Worm (Caenorhabditis elegans) whole organism, L3 larva: Measurements from ENCODE around the gene cpn-2.

ENCODE experiments used
- R02D3.7 ChIP-seq: fragments of 150-350 bp; optimal IDR thresholded peaks from 2 replicates; lab custom pipeline; 2014; ENCODE audit warnings: missing biosample characterization, missing genetic modification characterization
- aly-2 ChIP-seq: fragments of 150-350 bp; optimal IDR thresholded peaks from 2 replicates; lab custom pipeline; 2014; ENCODE audit warnings: missing biosample characterization, missing genetic modification characterization
- ama-1 ChIP-seq: fragments of 150-350 bp; optimal IDR thresholded peaks from 2 replicates; lab custom pipeline; 2018
- ceh-16 ChIP-seq: sonication (generic microtip); optimal IDR thresholded peaks from 2 replicates; lab custom pipeline; 2017; ENCODE audit warnings: missing biosample characterization, missing genetic modification characterization
- ceh-28 ChIP-seq: fragments of 150-350 bp; optimal IDR thresholded peaks from 2 replicates; lab custom pipeline; 2014; ENCODE audit warnings: missing biosample characterization, missing genetic modification reagents, missing genetic modification characterization
- ceh-82 ChIP-seq: fragments of 150-350 bp; optimal IDR thresholded peaks from 2 replicates; lab custom pipeline; 2014; ENCODE audit warnings: missing biosample characterization, missing genetic modification characterization
- egl-27 ChIP-seq: sonication (generic microtip); optimal IDR thresholded peaks from 4 replicates; lab custom pipeline; 2017; ENCODE audit warnings: missing biosample characterization, missing genetic modification reagents, missing genetic modification characterization
- egl-5 ChIP-seq: fragments of 150-350 bp; optimal IDR thresholded peaks from 2 replicates; lab custom pipeline; 2017; ENCODE audit warnings: missing biosample characterization, missing genetic modification reagents, missing genetic modification characterization, inconsistent platforms
- elt-2 ChIP-seq: sonication (generic microtip); optimal IDR thresholded peaks from 2 replicates; lab custom pipeline; 2016; ENCODE audit warnings: missing genetic modification reagents, mild to moderate bottlenecking, missing genetic modification characterization, missing compliant biosample characterization
- elt-3 ChIP-seq, 3 experiments: fragments of 150-350 bp in 1 of 3; sonication (generic microtip) in 2 of 3; optimal IDR thresholded peaks; 2 replicates in 2 of 3; 4 replicates in 1 of 3; lab custom pipeline; 2014 to 2017; ENCODE audit warnings: missing biosample characterization in 3 of 3, missing genetic modification characterization in 3 of 3
- fkh-10 ChIP-seq: sonication (generic microtip); optimal IDR thresholded peaks from 2 replicates; lab custom pipeline; 2017; ENCODE audit warnings: missing biosample characterization, missing genetic modification reagents, missing genetic modification characterization
- fkh-2 ChIP-seq: fragments of 150-350 bp; optimal IDR thresholded peaks from 2 replicates; lab custom pipeline; 2014; ENCODE audit warnings: missing biosample characterization, missing genetic modification reagents, missing genetic modification characterization
- fos-1 ChIP-seq: fragments of 150-350 bp; optimal IDR thresholded peaks from 2 replicates; lab custom pipeline; 2014; ENCODE audit warnings: missing biosample characterization, missing genetic modification characterization
- hmg-11 ChIP-seq: sonication (generic microtip); optimal IDR thresholded peaks from 2 replicates; lab custom pipeline; 2016; ENCODE audit warnings: missing genetic modification characterization, missing compliant biosample characterization
- jun-1 ChIP-seq: fragments of 150-350 bp; optimal IDR thresholded peaks from 2 replicates; lab custom pipeline; 2014; ENCODE audit warnings: missing biosample characterization, missing genetic modification reagents, missing genetic modification characterization
- lin-15B ChIP-seq: fragments of 150-350 bp; optimal IDR thresholded peaks from 2 replicates; lab custom pipeline; 2014; ENCODE audit warnings: missing biosample characterization, missing genetic modification characterization
- lsy-12 ChIP-seq: sonication (generic microtip); optimal IDR thresholded peaks from 2 replicates; lab custom pipeline; 2016; ENCODE audit warnings: mild to moderate bottlenecking, missing genetic modification characterization, missing compliant biosample characterization
- mdl-1 ChIP-seq: fragments of 150-350 bp; optimal IDR thresholded peaks from 2 replicates; lab custom pipeline; 2014; ENCODE audit warnings: missing biosample characterization, missing genetic modification characterization
- mml-1 ChIP-seq: fragments of 150-350 bp; sonication (generic microtip); optimal IDR thresholded peaks from 3 replicates; lab custom pipeline; 2014; ENCODE audit warnings: missing biosample characterization, missing genetic modification characterization
- nhr-12 ChIP-seq: fragments of 150-350 bp; optimal IDR thresholded peaks from 2 replicates; lab custom pipeline; 2014; ENCODE audit warnings: missing biosample characterization, missing genetic modification characterization
- nhr-237 ChIP-seq: fragments of 150-350 bp; optimal IDR thresholded peaks from 2 replicates; lab custom pipeline; 2014; ENCODE audit warnings: missing biosample characterization, missing genetic modification characterization
- nhr-25 ChIP-seq: sonication (generic microtip); optimal IDR thresholded peaks from 2 replicates; lab custom pipeline; 2017; ENCODE audit warnings: missing biosample characterization, missing genetic modification characterization
- nhr-28 ChIP-seq: fragments of 150-350 bp; optimal IDR thresholded peaks from 2 replicates; lab custom pipeline; 2014; ENCODE audit warnings: missing biosample characterization, missing genetic modification characterization
- nhr-43 ChIP-seq: sonication (generic microtip); optimal IDR thresholded peaks from 2 replicates; lab custom pipeline; 2016; ENCODE audit warnings: mild to moderate bottlenecking, missing genetic modification characterization, missing compliant biosample characterization; ENCODE audit not compliant: poor library complexity, severe bottlenecking
- nhr-67 ChIP-seq: fragments of 150-350 bp; optimal IDR thresholded peaks from 2 replicates; lab custom pipeline; 2014; ENCODE audit warnings: missing biosample characterization, missing genetic modification characterization
- nhr-77 ChIP-seq: fragments of 150-350 bp; optimal IDR thresholded peaks from 2 replicates; lab custom pipeline; 2014; ENCODE audit warnings: missing biosample characterization, missing genetic modification characterization
- pqm-1 ChIP-seq: fragments of 150-350 bp; optimal IDR thresholded peaks from 2 replicates; lab custom pipeline; 2017; ENCODE audit warnings: missing biosample characterization, missing genetic modification characterization, inconsistent platforms
- skn-1 ChIP-seq: fragments of 150-350 bp; optimal IDR thresholded peaks from 2 replicates; lab custom pipeline; 2014; ENCODE audit warnings: missing biosample characterization, missing genetic modification characterization
- tbx-2 ChIP-seq: sonication (generic microtip); optimal IDR thresholded peaks from 2 replicates; lab custom pipeline; 2016; ENCODE audit warnings: mild to moderate bottlenecking, missing genetic modification characterization, missing compliant biosample characterization
- unc-62 ChIP-seq: fragments of 150-350 bp; sonication (generic microtip); optimal IDR thresholded peaks from 4 replicates; lab custom pipeline; 2014; ENCODE audit warnings: missing biosample characterization, missing genetic modification reagents, missing genetic modification characterization
- ztf-11 ChIP-seq: fragments of 150-350 bp; optimal IDR thresholded peaks from 2 replicates; lab custom pipeline; 2014; ENCODE audit warnings: missing biosample characterization, missing genetic modification characterization
- ztf-4 ChIP-seq: fragments of 150-350 bp; optimal IDR thresholded peaks from 2 replicates; lab custom pipeline; 2014; ENCODE audit warnings: missing biosample characterization, missing genetic modification characterization

The cpn-2 gene

ce11 chrII:337233-337832 lies at the start of gene cpn-2:
TSS of gene cpn-2 (plus strand) at chrII:337782.
- no peak for TF ChIP-seq jun-1
- TF ChIP-seq fkh-2 (tag; lab: Kevin White, UChicago), result no peak
- no peak for TF ChIP-seq mdl-1
- TF ChIP-seq lsy-12 (tag; lab: Kevin White, UChicago), result no peak
- no peak for TF ChIP-seq nhr-25 (tag; lab: Kevin White, UChicago)
- TF ChIP-seq ama-1 (lab: Kevin White, UChicago), result no peak
- TF ChIP-seq nhr-43, result no peak
- no peak for TF ChIP-seq nhr-12 (tag; lab: Kevin White, UChicago)
- no peak for TF ChIP-seq R02D3.7
- TF ChIP-seq hmg-11 (tag; lab: Kevin White, UChicago), result no peak
- no peak for TF ChIP-seq nhr-77 (tag; lab: Kevin White, UChicago)
- no peak for TF ChIP-seq ceh-16
- TF ChIP-seq ceh-82 (tag; lab: Kevin White, UChicago), result no peak
- TF ChIP-seq elt-3 (tag; optimal IDR thresholded peaks at IDR 0.05; lab: Kevin White, UChicago), result no peak
- no peak for TF ChIP-seq fos-1 (tag; lab: Kevin White, UChicago)
- TF ChIP-seq tbx-2, result no peak
- TF ChIP-seq nhr-67, result no peak
- no peak for TF ChIP-seq nhr-237 (tag; lab: Kevin White, UChicago)
- TF ChIP-seq ztf-11 (tag; lab: Kevin White, UChicago), result no peak

ce11 chrII:288705-289205 lies 48.8 kb upstream of the cpn-2 start, which contains the start of gene mrpl-41:
TSS of gene mrpl-41 (plus strand) at chrII:288939.
- TF ChIP-seq ceh-28 (tag; lab: Kevin White, UChicago), result no peak
- TF ChIP-seq mml-1 (tag; lab: Kevin White, UChicago), result no peak
- peak; percentile 4 for TF ChIP-seq elt-2 (tag; lab: Kevin White, UChicago)
- TF ChIP-seq skn-1, result no peak
- peak; percentile 7 for TF ChIP-seq lsy-12 (tag; lab: Kevin White, UChicago)
- TF ChIP-seq fos-1 (tag; lab: Kevin White, UChicago), result no peak
- TF ChIP-seq ama-1 (lab: Kevin White, UChicago), result peak; percentile 17
- no peak for TF ChIP-seq nhr-28 (tag; lab: Kevin White, UChicago)
- TF ChIP-seq egl-27 (tag; lab: Kevin White, UChicago), result no peak
- TF ChIP-seq nhr-43, result peak; percentile 48

- no peak for TF ChIP-seq lin-15B (tag; lab: Kevin White, UChicago)
- no peak for TF ChIP-seq fkh-10 (GFP tag; lab: Kevin White, UChicago)
- TF ChIP-seq hmg-11 (tag; lab: Kevin White, UChicago), result no peak
- TF ChIP-seq ceh-28 (tag; lab: Kevin White, UChicago), result no peak
- no peak for TF ChIP-seq unc-62 (GFP tag; lab: Kevin White, UChicago)
These were observed 47.3 kb upstream of the cpn-2 start, which contains the start of gene djr-1.1 for ce11 chrII:290282-290681. TSS of gene djr-1.1 (plus strand) at chrII:290582.

ce11 chrII:294606-295005 lies 43.0 kb upstream of the cpn-2 start, which contains the start of gene B0432.11:
TSS of gene B0432.11 (minus strand) at chrII:294706.
- TF ChIP-seq lsy-12 (tag; lab: Kevin White, UChicago) (no peak), fos-1 (tag; lab: Kevin White, UChicago) (no peak), R02D3.7 (no peak), ceh-82 (tag; lab: Kevin White, UChicago) (no peak), ceh-16 (no peak), nhr-43 (no peak), nhr-77 (tag; lab: Kevin White, UChicago) (no peak)

- no peak for TF ChIP-seq nhr-67
- no peak for TF ChIP-seq pqm-1 (tag; lab: Kevin White, UChicago)
- TF ChIP-seq egl-5, result no peak
- no peak for TF ChIP-seq R02D3.7
- no peak for TF ChIP-seq nhr-237 (tag; lab: Kevin White, UChicago)
- no peak for TF ChIP-seq ztf-4
- no peak for TF ChIP-seq aly-2 (tag; lab: Kevin White, UChicago)
- no peak for TF ChIP-seq fos-1 (tag; lab: Kevin White, UChicago)
- no peak for TF ChIP-seq ceh-16
- TF ChIP-seq ceh-28 (tag; lab: Kevin White, UChicago), result no peak
- TF ChIP-seq elt-3 (tag; optimal IDR thresholded peaks at IDR 0.05; lab: Kevin White, UChicago), result no peak
These were observed 40.6 kb upstream of the cpn-2 start, which contains the start of the genes clec-117 and B0432.1 for ce11 chrII:296911-297440. TSS of gene clec-117 (minus strand) at chrII:297011. TSS of gene B0432.1 (plus strand) at chrII:297390.
